Fruit fly (Drosophila melanogaster) whole organism, embryonic: Measurements from ENCODE around the gene Ufd1.

Experiments used
- ATbp ChIP-seq: fragments of 200-800 bp; sonication (Bioruptor generic); optimal IDR thresholded peaks from 2 replicates; lab custom pipeline; 2017; ENCODE audit warnings: missing biosample characterization, mild to moderate bottlenecking, missing genetic modification characterization, missing genetic modification reagents
- Asciz ChIP-seq: fragments of 200-800 bp; sonication (Bioruptor generic); optimal IDR thresholded peaks from 2 replicates; lab custom pipeline; 2017; ENCODE audit warnings: missing biosample characterization, mild to moderate bottlenecking, missing genetic modification characterization, missing genetic modification reagents
- CG11456 ChIP-seq: fragments of 200-800 bp; sonication (Bioruptor generic); IDR thresholded peaks from 3 replicates; pipeline ENCODE4 v1.3.6; 2022; ENCODE audit warnings: missing biosample characterization, missing genetic modification characterization
- CG12071 ChIP-seq: fragments of 200-800 bp; sonication (Bioruptor generic); optimal IDR thresholded peaks from 3 replicates; lab custom pipeline; 2018; ENCODE audit warnings: missing biosample characterization, mild to moderate bottlenecking, missing genetic modification characterization
- CG12155 ChIP-seq: fragments of 200-800 bp; sonication (Bioruptor generic); optimal IDR thresholded peaks from 3 replicates; lab custom pipeline; 2016; ENCODE audit warnings: missing biosample characterization, missing genetic modification characterization
- CG1233 ChIP-seq: fragments of 200-800 bp; sonication (Bioruptor generic); optimal IDR thresholded peaks from 4 replicates; lab custom pipeline; 2018; ENCODE audit warnings: missing biosample characterization, mild to moderate bottlenecking, missing genetic modification characterization
- CG1529 ChIP-seq: fragments of 200-800 bp; sonication (Bioruptor generic); optimal IDR thresholded peaks from 3 replicates; lab custom pipeline; 2018; ENCODE audit warnings: missing biosample characterization, missing genetic modification characterization
- CG17359 ChIP-seq: fragments of 200-800 bp; sonication (Bioruptor generic); optimal IDR thresholded peaks from 3 replicates; lab custom pipeline; 2018; ENCODE audit warnings: missing biosample characterization, mild to moderate bottlenecking, missing genetic modification characterization, moderate library complexity
- CG17568 ChIP-seq: fragments of 200-800 bp; sonication (Bioruptor generic); optimal IDR thresholded peaks from 2 replicates; lab custom pipeline; 2018; ENCODE audit warnings: missing biosample characterization, mild to moderate bottlenecking, missing genetic modification characterization, moderate library complexity
- CG18599 ChIP-seq: fragments of 200-800 bp; sonication (Bioruptor generic); optimal IDR thresholded peaks from 3 replicates; lab custom pipeline; 2017; ENCODE audit warnings: missing biosample characterization, missing genetic modification characterization, mild to moderate bottlenecking, moderate library complexity, missing genetic modification reagents
- CG30020 ChIP-seq: fragments of 200-800 bp; optimal IDR thresholded peaks from 2 replicates; lab custom pipeline; 2019; ENCODE audit warnings: missing biosample characterization, mild to moderate bottlenecking, missing genetic modification characterization, moderate library complexity
- CG31365 ChIP-seq: fragments of 200-800 bp; sonication (Bioruptor generic); optimal IDR thresholded peaks from 2 replicates; lab custom pipeline; 2018; ENCODE audit warnings: missing biosample characterization, mild to moderate bottlenecking, missing genetic modification characterization
- CG3281 ChIP-seq: fragments of 200-800 bp; sonication (Bioruptor generic); optimal IDR thresholded peaks from 3 replicates; lab custom pipeline; 2017; ENCODE audit warnings: missing biosample characterization, mild to moderate bottlenecking, missing genetic modification characterization
- CG3407 ChIP-seq: fragments of 200-800 bp; sonication (Bioruptor generic); optimal IDR thresholded peaks from 2 replicates; lab custom pipeline; 2018; ENCODE audit warnings: missing biosample characterization, mild to moderate bottlenecking, missing genetic modification characterization
- CG4617 ChIP-seq: fragments of 200-800 bp; sonication (Bioruptor generic); optimal IDR thresholded peaks from 3 replicates; lab custom pipeline; 2016; ENCODE audit warnings: missing biosample characterization, missing genetic modification characterization, borderline replicate concordance
- CTCF ChIP-seq: fragments of 200-800 bp; sonication (Bioruptor generic); optimal IDR thresholded peaks from 2 replicates; lab custom pipeline; 2017; ENCODE audit warnings: missing biosample characterization, mild to moderate bottlenecking, missing genetic modification characterization, moderate library complexity
- Dek ChIP-seq: fragments of 200-800 bp; sonication (Bioruptor generic); optimal IDR thresholded peaks from 3 replicates; lab custom pipeline; 2019; ENCODE audit warnings: missing biosample characterization, mild to moderate bottlenecking, missing genetic modification characterization, moderate library complexity
- Dip2 ChIP-seq: fragments of 200-800 bp; sonication (Bioruptor generic); IDR thresholded peaks from 2 replicates; pipeline ENCODE4 v1.3.6; 2022; ENCODE audit warnings: missing biosample characterization, missing genetic modification characterization
- E2f2 ChIP-seq: fragments of 200-800 bp; sonication (Bioruptor generic); IDR thresholded peaks from 2 replicates; pipeline ENCODE4 v1.3.6; 2022; ENCODE audit warnings: missing biosample characterization, missing genetic modification characterization
- Hand ChIP-seq: fragments of 200-800 bp; sonication (Bioruptor generic); optimal IDR thresholded peaks from 2 replicates; lab custom pipeline; 2017; ENCODE audit warnings: mild to moderate bottlenecking, missing biosample characterization, missing genetic modification reagents, missing genetic modification characterization
- Med ChIP-seq: fragments of 200-800 bp; sonication (Bioruptor generic); peaks from one replicate; lab custom pipeline; 2016; ENCODE audit warnings: missing biosample characterization, missing genetic modification characterization, mild to moderate bottlenecking, inconsistent platforms, moderate library complexity
- Neu2 ChIP-seq: fragments of 200-800 bp; sonication (Bioruptor generic); optimal IDR thresholded peaks from 3 replicates; lab custom pipeline; 2016; ENCODE audit warnings: missing biosample characterization, missing genetic modification characterization, borderline replicate concordance
- Oaz ChIP-seq: fragments of 200-800 bp; sonication (Bioruptor generic); IDR thresholded peaks from 2 replicates; pipeline ENCODE4 v1.3.6; 2022; ENCODE audit warnings: missing biosample characterization, missing genetic modification characterization
- PHDP ChIP-seq: fragments of 200-800 bp; sonication (Bioruptor generic); optimal IDR thresholded peaks from 3 replicates; lab custom pipeline; 2018; ENCODE audit warnings: missing biosample characterization, mild to moderate bottlenecking, missing genetic modification characterization, moderate library complexity
- Rx ChIP-seq: fragments of 200-800 bp; sonication (Bioruptor generic); IDR thresholded peaks from 2 replicates; pipeline ENCODE4 v1.3.6; 2022; ENCODE audit warnings: missing biosample characterization, missing genetic modification characterization
- Side ChIP-seq: fragments of 200-800 bp; sonication (Bioruptor generic); optimal IDR thresholded peaks from 2 replicates; lab custom pipeline; 2016; ENCODE audit warnings: missing biosample characterization, missing genetic modification characterization
- Six4 ChIP-seq: fragments of 200-800 bp; sonication (Bioruptor generic); optimal IDR thresholded peaks from 2 replicates; lab custom pipeline; 2016; ENCODE audit warnings: missing biosample characterization, missing genetic modification characterization
- Sox100B ChIP-seq: fragments of 200-800 bp; sonication (Bioruptor generic); optimal IDR thresholded peaks from 3 replicates; lab custom pipeline; 2018; ENCODE audit warnings: missing biosample characterization, mild to moderate bottlenecking, missing genetic modification characterization
- Stat92E ChIP-seq, 3 experiments: fragments of >200 bp in 2 of 3; fragments of 200-800 bp in 1 of 3; sonication (Bioruptor generic) in 1 of 3; optimal IDR thresholded peaks; 2 replicates each; lab custom pipeline; 2017 to 2019; ENCODE audit warnings: missing biosample characterization in 3 of 3, missing genetic modification characterization in 3 of 3, mild to moderate bottlenecking in 1 of 3, moderate library complexity in 1 of 3
- Xbp1 ChIP-seq: fragments of 200-800 bp; sonication (Bioruptor generic); optimal IDR thresholded peaks from 3 replicates; lab custom pipeline; 2016; ENCODE audit warnings: missing biosample characterization, mild to moderate bottlenecking, missing genetic modification characterization
- YL-1 ChIP-seq: fragments of 200-800 bp; sonication (Bioruptor generic); optimal IDR thresholded peaks from 3 replicates; lab custom pipeline; 2017; ENCODE audit warnings: missing biosample characterization, mild to moderate bottlenecking, missing genetic modification characterization
- al ChIP-seq: fragments of 200-800 bp; sonication (Bioruptor generic); IDR thresholded peaks from 2 replicates; pipeline ENCODE4 v1.3.6; 2022; ENCODE audit warnings: missing biosample characterization, missing genetic modification characterization
- bowl ChIP-seq: fragments of 200-800 bp; sonication (Bioruptor generic); IDR thresholded peaks from 2 replicates; pipeline ENCODE4 v1.3.6; 2022; ENCODE audit warnings: missing biosample characterization, missing genetic modification characterization
- caup ChIP-seq: fragments of 200-800 bp; sonication (Bioruptor generic); optimal IDR thresholded peaks from 3 replicates; lab custom pipeline; 2017; ENCODE audit warnings: missing biosample characterization, mild to moderate bottlenecking, missing genetic modification characterization, moderate library complexity; ENCODE audit not compliant: severe bottlenecking
- chinmo ChIP-seq: fragments of 200-800 bp; sonication (Bioruptor generic); IDR thresholded peaks from 4 replicates; pipeline ENCODE4 v1.3.6; 2022; ENCODE audit warnings: missing biosample characterization, missing genetic modification characterization; ENCODE audit not compliant: partially characterized antibody
- crol ChIP-seq: fragments of 200-800 bp; sonication (Bioruptor generic); IDR thresholded peaks from 2 replicates; pipeline ENCODE4 v1.3.6; 2022; ENCODE audit warnings: missing biosample characterization, missing genetic modification characterization
- exex ChIP-seq: fragments of 200-800 bp; sonication (Bioruptor generic); optimal IDR thresholded peaks from 4 replicates; lab custom pipeline; 2018; ENCODE audit warnings: missing biosample characterization, mild to moderate bottlenecking, missing genetic modification characterization, moderate library complexity
- fd96Cb ChIP-seq: fragments of 200-800 bp; sonication (Bioruptor generic); optimal IDR thresholded peaks from 2 replicates; lab custom pipeline; 2018; ENCODE audit warnings: missing biosample characterization, mild to moderate bottlenecking, missing genetic modification characterization, moderate library complexity
- hb ChIP-seq: fragments of 200-800 bp; sonication (Bioruptor generic); IDR thresholded peaks from 3 replicates; pipeline ENCODE4 v1.3.6; 2022; ENCODE audit warnings: missing biosample characterization, missing genetic modification characterization; ENCODE audit not compliant: partially characterized antibody
- ind ChIP-seq: fragments of 200-800 bp; sonication (Bioruptor generic); optimal IDR thresholded peaks from 3 replicates; lab custom pipeline; 2016; ENCODE audit warnings: missing biosample characterization, missing genetic modification characterization
- jumu ChIP-seq: fragments of 200-800 bp; sonication (Bioruptor generic); optimal IDR thresholded peaks from 3 replicates; lab custom pipeline; 2016; ENCODE audit warnings: missing biosample characterization, missing genetic modification characterization
- lola ChIP-seq, 3 experiments: fragments of >200 bp in 2 of 3; fragments of 200-800 bp in 1 of 3; sonication (Bioruptor generic) in 1 of 3; optimal IDR thresholded peaks; 2 replicates each; lab custom pipeline; 2017 to 2019; ENCODE audit warnings: missing biosample characterization in 3 of 3, missing genetic modification characterization in 3 of 3, mild to moderate bottlenecking in 1 of 3, moderate library complexity in 1 of 3
- mirr ChIP-seq: fragments of 200-800 bp; sonication (Bioruptor generic); optimal IDR thresholded peaks from 3 replicates; lab custom pipeline; 2018; ENCODE audit warnings: missing biosample characterization, mild to moderate bottlenecking, missing genetic modification characterization
- nmo ChIP-seq: fragments of 200-800 bp; sonication (Bioruptor generic); optimal IDR thresholded peaks from 2 replicates; lab custom pipeline; 2018; ENCODE audit warnings: missing biosample characterization, mild to moderate bottlenecking, missing genetic modification characterization, moderate library complexity
- repo ChIP-seq: fragments of 200-800 bp; sonication (Bioruptor generic); optimal IDR thresholded peaks from 2 replicates; lab custom pipeline; 2016; ENCODE audit warnings: missing biosample characterization, missing genetic modification characterization
- sob ChIP-seq: fragments of 200-800 bp; sonication (Bioruptor generic); IDR thresholded peaks from 2 replicates; pipeline ENCODE4 v1.3.6; 2022; ENCODE audit warnings: missing biosample characterization, missing genetic modification characterization
- unc-4 ChIP-seq: fragments of 200-800 bp; sonication (Bioruptor generic); IDR thresholded peaks from 2 replicates; pipeline ENCODE4 v1.3.6; 2022; ENCODE audit warnings: missing biosample characterization, missing genetic modification characterization; ENCODE audit not compliant: partially characterized antibody
- z ChIP-seq: fragments of 200-800 bp; sonication (Bioruptor generic); IDR thresholded peaks from 3 replicates; pipeline ENCODE4 v1.3.6; 2022; ENCODE audit warnings: missing biosample characterization, missing genetic modification characterization
- zen ChIP-seq: fragments of 200-800 bp; sonication (Bioruptor generic); optimal IDR thresholded peaks from 3 replicates; lab custom pipeline; 2018; ENCODE audit warnings: missing biosample characterization, mild to moderate bottlenecking, missing genetic modification characterization, moderate library complexity

Gene Ufd1

dm6 chr3L:11119901-11120418, 3.1 kb downstream of the Ufd1 start (continued):
- TF ChIP-seq CG4617 (GFP tag; lab: Kevin White, UChicago): no peak
- TF ChIP-seq Asciz (GFP tag; lab: Kevin White, UChicago): peak; percentile 20
- no peak for TF ChIP-seq hb
- peak in 1 of 3 experiments; percentile 90 for TF ChIP-seq Stat92E (GFP tag; optimal IDR thresholded peaks at IDR 0.05; lab: Kevin White, UChicago)
- TF ChIP-seq jumu (GFP tag; lab: Kevin White, UChicago): peak; percentile 14
- TF ChIP-seq CG30020 (tag; lab: Kevin White, UChicago): no peak
- peak; percentile 40 for TF ChIP-seq CG17359
- TF ChIP-seq CG3281 (GFP tag; lab: Kevin White, UChicago): peak; percentile 20
- TF ChIP-seq Neu2 (GFP tag; lab: Kevin White, UChicago): no peak
- no peak for TF ChIP-seq zen
- peak; percentile 17; the same call in 1 of the 2 replicates for TF ChIP-seq E2f2 (GFP tag; lab: Robert Waterston, UW)
- TF ChIP-seq fd96Cb (tag; lab: Kevin White, UChicago): no peak
- TF ChIP-seq CG31365 (tag; lab: Kevin White, UChicago): peak; percentile 71
- TF ChIP-seq Dek (tag; lab: Kevin White, UChicago): no peak
- no peak for TF ChIP-seq Hand (GFP tag; lab: Kevin White, UChicago)
- TF ChIP-seq Dip2 (GFP tag; lab: Robert Waterston, UW): no peak
- TF ChIP-seq Rx (GFP tag; lab: Robert Waterston, UW): no peak
- peak; percentile 68 for TF ChIP-seq CG12071 (GFP tag; lab: Kevin White, UChicago)
- no peak for TF ChIP-seq unc-4 (GFP tag; lab: Robert Waterston, UW)
- peak; percentile 70 for TF ChIP-seq caup (GFP tag; lab: Kevin White, UChicago)
- peak; percentile 22 for TF ChIP-seq CG17568 (GFP tag; lab: Kevin White, UChicago)
- TF ChIP-seq nmo (GFP tag; lab: Kevin White, UChicago): peak; percentile 14
- TF ChIP-seq ATbp (GFP tag; lab: Kevin White, UChicago): peak; percentile 66
- TF ChIP-seq CG1233 (GFP tag; lab: Kevin White, UChicago): peak; percentile 57
- no peak for TF ChIP-seq exex (tag; lab: Kevin White, UChicago)
- TF ChIP-seq Sox100B (GFP tag; lab: Kevin White, UChicago): peak; percentile 10
- TF ChIP-seq lola (GFP tag; optimal IDR thresholded peaks at IDR 0.05; lab: Kevin White, UChicago): peak in 1 of 3 experiments; percentile 62
- no peak for TF ChIP-seq ind (GFP tag; lab: Kevin White, UChicago)
- peak; percentile 48 for TF ChIP-seq sob
- peak; percentile 30 for TF ChIP-seq CG1529
- peak; percentile 46 for TF ChIP-seq CG12155 (GFP tag; lab: Kevin White, UChicago)
- no peak for TF ChIP-seq Oaz (GFP tag; lab: Robert Waterston, UW)
- TF ChIP-seq Med: peak; percentile 64
- TF ChIP-seq Side (GFP tag; lab: Kevin White, UChicago): peak; percentile 29
- peak; percentile 52 for TF ChIP-seq CG3407 (GFP tag; lab: Kevin White, UChicago)
- no peak; the same call in 1 of the 2 replicates for TF ChIP-seq crol
- peak; percentile 14 for TF ChIP-seq YL-1 (GFP tag; lab: Kevin White, UChicago)
- no peak for TF ChIP-seq CTCF
- no peak for TF ChIP-seq bowl
- peak; percentile 14 for TF ChIP-seq repo (GFP tag; lab: Kevin White, UChicago)
- TF ChIP-seq PHDP (tag; lab: Kevin White, UChicago): peak; percentile 53
- TF ChIP-seq z (GFP tag; lab: Robert Waterston, UW): peak; percentile 40; the same call in 1 of the 3 replicates
- no peak for TF ChIP-seq Xbp1 (GFP tag; lab: Kevin White, UChicago)
- TF ChIP-seq mirr (GFP tag; lab: Kevin White, UChicago): peak; percentile 91
- no peak for TF ChIP-seq al
- TF ChIP-seq Six4 (GFP tag; lab: Kevin White, UChicago): no peak
- peak; percentile 67 for TF ChIP-seq CG18599
- TF ChIP-seq CG11456 (GFP tag; lab: Robert Waterston, UW): no peak
- TF ChIP-seq chinmo (GFP tag; lab: Robert Waterston, UW): peak; percentile 33; the same call in 1 of the 4 replicates
